Fruit fly (Drosophila melanogaster) whole organism, larva: ENCODE data around the gene SoxN.

ENCODE experiments used
- noc ChIP-seq: fragments of 200-800 bp; sonication (Bioruptor generic); optimal IDR thresholded peaks from 3 replicates; lab custom pipeline; 2019; ENCODE audit warnings: missing biosample characterization, mild to moderate bottlenecking, missing genetic modification characterization, moderate library complexity

Gene SoxN

dm6 chr2L:8825222-8825869 lies at the start of gene SoxN:
Gene SoxN, plus strand, starts transcription at chr2L:8825645.
- no peak for TF ChIP-seq noc (tag; lab: Kevin White, UChicago)

- TF ChIP-seq noc (tag; lab: Kevin White, UChicago): no peak
Observed at dm6 chr2L:8776163-8776562, 49.3 kb upstream of the SoxN start, which contains the start of gene LManV. Gene LManV, minus strand, starts transcription at chr2L:8776263.

DNA sequence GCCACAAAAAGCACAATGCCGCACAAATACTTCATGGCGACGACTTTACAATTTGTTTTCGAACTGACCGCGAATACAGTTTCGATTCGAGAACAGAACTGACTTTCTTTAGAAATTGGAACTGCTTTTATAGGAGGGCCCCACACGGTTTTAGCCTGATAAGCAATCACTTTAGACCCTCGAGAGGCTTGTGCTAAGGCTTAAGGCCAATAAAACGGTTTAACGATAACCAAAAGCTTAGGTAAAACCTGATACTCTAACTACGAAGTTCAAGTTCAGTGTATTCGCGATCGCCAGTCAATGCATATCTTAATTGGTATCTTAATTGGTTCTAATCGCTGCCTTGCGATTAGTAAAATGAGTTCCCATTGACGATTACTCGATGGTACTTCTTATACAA lies 44.3 kb upstream of the SoxN start, which contains the start of gene LManVI:
TSS of gene LManVI (minus strand) at position 101 of the 400 bp plus-strand sequence.
- TF ChIP-seq noc (tag; lab: Kevin White, UChicago): no peak

DNA sequence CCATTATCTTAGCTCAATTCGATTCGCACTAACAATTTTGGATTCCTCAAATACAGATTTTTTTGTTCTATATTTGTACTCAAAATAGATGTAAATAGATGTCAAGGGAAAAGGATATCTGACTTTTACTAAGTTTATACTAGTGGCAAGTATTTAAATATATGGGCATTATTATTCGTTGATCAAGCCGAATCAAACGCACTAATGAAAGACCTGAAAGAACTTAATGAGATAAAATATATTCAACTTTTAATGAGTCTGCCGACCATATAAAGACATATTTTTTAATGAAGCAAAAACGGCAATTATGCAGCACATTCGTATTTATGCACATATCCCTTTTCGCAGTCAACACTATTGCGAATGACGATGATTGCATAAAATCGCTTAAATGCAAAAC lies 43.0 kb upstream of the SoxN start, which contains the start of gene CG42710:
TSS of gene CG42710 (minus strand) at position 101 of the 400 bp plus-strand sequence.
- no peak for TF ChIP-seq noc (tag; lab: Kevin White, UChicago)

DNA sequence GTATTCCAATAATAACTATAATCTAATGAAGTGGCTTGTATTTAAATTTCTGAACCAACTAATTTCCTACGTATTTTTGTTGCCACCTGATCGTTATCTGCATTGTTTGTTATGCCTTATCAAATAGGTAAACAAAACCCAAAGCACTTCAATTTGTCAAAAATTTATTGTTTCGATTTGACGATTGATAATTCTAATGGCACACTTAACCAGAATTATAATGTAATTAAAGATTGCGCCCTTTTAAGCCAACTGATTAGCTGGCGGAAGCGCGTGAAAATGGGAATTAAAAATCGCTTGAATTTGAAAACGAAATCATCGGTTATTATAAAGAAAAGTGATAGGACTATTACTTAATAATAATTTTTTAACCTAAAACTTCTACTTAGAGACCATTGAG lies 40.7 kb upstream of the SoxN start:
- TF ChIP-seq noc (tag; lab: Kevin White, UChicago): no peak

DNA sequence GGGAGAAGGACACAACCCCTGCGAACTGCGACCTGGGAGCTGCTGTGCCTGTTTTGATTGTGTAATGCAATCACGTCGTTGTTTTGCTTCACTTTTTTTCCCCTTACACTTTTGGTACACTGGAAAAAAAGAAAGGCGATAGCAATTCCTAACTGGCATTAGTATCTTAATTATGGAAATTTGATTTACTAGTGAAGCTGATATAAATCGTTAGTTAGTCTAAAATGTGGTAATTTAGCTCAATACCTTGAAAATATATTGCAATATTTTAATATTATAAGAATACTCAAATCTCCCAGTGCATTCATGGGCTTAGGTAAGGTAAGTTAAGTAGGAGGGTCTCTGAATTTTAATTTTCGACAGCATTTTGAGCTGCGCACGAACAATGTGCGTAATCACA lies 37.9 kb upstream of the SoxN start:
- no peak for TF ChIP-seq noc (tag; lab: Kevin White, UChicago)

dm6 chr2L:8791703-8792102 lies 33.7 kb upstream of the SoxN start:
- no peak for TF ChIP-seq noc (tag; lab: Kevin White, UChicago)

dm6 chr2L:8794151-8794550 lies 31.3 kb upstream of the SoxN start:
- no peak for TF ChIP-seq noc (tag; lab: Kevin White, UChicago)

DNA sequence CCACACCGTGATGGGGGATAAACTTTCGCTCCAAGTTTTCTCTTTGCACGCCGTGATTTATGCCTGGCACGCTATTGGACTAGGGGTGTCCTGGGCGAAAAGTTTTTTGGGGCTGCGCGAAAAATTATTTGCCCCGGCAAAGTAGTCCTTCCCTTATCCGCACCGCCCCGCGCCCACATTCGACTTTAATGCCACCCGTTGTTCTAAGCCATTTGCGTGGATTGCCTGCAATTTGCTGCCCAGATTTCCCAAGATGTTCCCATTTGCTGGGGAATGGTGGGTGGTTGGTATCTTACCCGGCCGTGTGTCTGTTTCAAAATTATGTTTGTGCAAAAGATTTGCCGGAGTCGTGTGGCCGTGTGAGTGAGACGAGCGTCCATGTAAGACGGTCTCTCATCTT lies 26.4 kb upstream of the SoxN start:
- no peak for TF ChIP-seq noc (tag; lab: Kevin White, UChicago)

DNA sequence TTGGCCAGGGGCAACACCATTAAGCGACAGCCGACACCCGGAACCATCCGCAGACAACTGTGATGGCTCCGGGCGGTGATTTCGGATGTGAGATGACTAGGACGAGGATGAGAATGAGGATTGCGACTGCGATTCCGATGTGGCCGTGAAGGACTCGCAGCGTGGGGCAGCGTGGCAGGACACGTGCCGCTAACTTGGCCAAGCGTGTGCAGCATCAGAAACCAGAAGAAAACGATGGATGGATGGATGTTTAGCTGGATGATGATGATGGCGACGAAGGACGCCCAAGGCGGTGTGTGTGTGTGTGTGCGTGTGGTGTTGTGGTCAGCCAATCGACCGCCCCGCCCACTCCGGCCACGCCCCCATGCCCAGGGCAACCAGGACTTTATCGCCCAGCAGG lies 21.3 kb upstream of the SoxN start:
- no peak for TF ChIP-seq noc (tag; lab: Kevin White, UChicago)

dm6 chr2L:8809812-8810211 lies 15.6 kb upstream of the SoxN start:
- TF ChIP-seq noc (tag; lab: Kevin White, UChicago): no peak

DNA sequence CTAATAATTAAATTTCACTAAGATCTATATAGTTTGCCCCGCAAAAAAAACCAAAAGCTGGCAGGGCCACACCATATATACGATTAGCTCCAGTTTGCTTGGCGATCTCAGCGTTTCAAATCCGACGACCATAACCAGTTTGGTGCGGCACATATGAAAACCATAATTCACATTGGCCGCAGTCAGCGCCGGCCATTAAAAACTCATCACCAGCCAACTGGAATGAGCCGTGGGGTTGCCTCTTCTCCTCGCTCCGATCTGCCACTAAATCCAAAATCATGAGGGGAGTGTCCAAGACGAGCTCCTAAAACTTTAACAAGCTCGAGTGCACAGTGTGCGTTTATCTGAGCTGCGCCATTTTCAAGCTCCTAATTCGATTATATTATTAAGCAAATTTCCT lies 8.1 kb upstream of the SoxN start:
- no peak for TF ChIP-seq noc (tag; lab: Kevin White, UChicago)

- TF ChIP-seq noc (tag; lab: Kevin White, UChicago): no peak
Observed at dm6 chr2L:8820539-8820938, 4.9 kb upstream of the SoxN start.

DNA sequence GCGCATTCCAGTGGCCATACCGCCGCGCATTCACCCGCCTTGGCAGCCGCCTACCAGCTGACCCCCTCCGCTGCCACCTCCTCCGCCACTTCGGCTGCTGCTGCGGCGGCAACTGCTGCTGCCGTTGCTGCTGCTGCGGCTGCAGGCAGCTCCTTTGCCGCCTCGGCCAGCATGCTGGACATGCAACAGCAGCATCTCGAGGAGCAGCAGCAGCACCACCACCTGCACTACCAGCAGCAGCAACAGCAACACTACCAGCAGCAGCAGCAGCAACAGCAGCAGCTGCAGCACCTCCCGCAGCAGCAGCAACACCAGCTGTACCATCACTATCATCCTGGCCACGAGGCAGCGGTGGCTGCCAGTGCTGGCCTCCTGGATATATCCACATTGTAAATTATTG lies 2.9 kb downstream of the SoxN start:
- no peak for TF ChIP-seq noc (tag; lab: Kevin White, UChicago)

DNA sequence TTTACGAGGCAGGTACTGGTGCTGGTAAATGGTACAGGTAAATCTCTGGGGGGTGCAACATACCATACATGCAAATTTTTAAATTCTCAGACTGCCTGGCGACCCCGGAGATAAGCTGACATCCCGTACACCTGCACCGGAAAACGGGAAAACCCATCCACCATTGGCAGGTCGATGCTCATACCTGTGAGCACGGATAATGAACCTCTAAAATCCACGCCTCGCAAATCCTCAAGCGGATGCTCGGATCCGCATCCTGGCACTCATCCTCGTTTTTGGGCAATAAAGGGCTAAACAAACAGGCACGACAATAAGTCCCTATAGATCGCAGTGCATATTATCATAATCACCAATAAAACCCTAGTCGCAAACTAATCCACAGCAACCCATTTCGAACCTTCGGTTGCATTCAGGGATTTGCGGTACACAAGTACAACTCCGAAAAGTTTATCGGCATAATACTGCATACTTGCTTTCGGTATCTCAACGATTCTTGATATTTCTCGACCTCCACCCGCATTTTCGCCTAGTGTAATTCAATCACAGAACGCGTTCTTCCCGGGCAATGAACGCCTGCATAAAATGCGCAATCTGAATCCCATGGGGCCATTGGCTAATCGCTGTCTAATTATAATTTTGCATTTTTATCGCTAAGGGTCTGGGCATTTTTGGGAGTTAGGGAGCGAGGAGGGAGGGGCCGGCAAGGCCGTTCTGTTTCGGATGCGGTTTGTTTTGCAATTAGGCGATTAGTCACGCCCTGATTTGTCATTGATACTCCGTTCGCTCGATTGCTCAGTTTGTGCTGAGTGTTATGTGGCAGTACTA lies 7.2 kb downstream of the SoxN start:
- no peak for TF ChIP-seq noc (tag; lab: Kevin White, UChicago)

DNA sequence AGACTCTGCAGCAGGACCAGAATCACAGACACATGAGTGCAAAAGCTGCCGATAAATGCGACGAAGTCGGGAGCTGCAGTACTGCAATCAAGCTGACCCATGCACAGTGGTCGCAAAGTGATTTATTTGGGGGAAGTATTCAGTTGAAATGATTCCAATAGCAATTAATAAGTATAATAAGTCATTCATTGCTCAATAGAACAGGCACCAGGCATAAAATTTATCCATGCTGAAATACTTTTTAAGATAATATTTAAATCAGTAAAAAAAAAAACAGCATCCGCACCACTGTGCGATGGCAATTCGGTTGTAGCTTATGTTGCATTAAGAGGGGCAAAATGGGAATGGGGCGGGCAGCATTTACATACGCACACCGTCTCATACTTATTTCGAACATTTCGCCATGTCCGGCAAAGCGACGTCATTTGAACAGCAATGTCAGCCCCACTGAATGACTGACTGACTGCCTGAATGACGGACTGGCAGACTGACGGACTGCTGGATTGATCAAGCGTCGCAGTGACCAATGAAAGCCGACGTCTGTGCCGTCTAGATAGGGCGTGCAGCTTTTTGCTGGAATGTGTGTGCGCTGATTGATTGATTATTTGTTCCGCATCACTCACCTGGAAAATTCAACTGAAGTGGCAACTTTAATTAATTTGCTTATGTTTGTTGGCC lies 9.5 kb downstream of the SoxN start:
- no peak for TF ChIP-seq noc (tag; lab: Kevin White, UChicago)
